Fruit fly (Drosophila melanogaster) S2 (cell line): Measurements from ENCODE around the gene Cyp312a1.

Source experiments
- CG8478 ChIP-seq: fragments of >200 bp; optimal IDR thresholded peaks from 2 replicates; lab custom pipeline; 2018
- CTCF ChIP-seq, 2 experiments: fragments of >200 bp; optimal IDR thresholded peaks; 2 replicates each; lab custom pipeline; 2018

DNA sequence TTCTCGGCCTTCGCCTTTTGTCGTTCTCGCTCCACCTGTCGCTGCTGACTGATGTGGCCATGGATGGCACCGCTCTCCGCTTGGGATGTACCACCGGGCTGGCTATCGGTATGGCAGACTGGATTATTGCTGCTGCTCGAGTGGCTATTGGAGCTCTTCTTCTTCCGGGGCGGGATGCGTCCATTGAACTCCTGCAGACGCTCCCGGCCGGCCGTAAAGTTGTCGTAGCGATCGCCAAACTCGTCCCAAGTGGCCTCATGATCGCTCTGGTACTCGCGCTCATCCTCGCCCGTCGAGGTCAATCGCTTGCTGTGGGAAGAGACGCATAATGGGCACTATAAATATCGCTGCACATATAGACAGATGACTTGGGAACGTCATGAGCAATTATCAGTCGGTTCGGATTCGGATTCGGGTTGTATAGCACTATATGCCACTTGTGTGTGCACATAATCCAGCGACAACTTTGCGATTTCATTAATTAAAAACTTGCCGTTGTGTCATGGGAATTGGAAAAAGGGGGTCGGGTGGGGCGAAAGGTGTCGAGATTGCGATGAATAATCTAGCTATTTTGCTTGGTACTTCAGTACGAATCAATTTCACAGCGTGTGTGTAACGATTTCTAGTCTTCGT lies 39.7 kb upstream of the Cyp312a1 start:
- TF ChIP-seq CTCF (optimal IDR thresholded peaks at IDR 0.05; lab: Kevin White, UChicago) (no peak), CG8478 (lab: Kevin White, UChicago) (no peak)
